Worm (Caenorhabditis elegans): ENCODE data around the gene bcat-1.

The bcat-1 gene

ce11 chrX:12899140-12899888 lies 22.0 kb downstream of the bcat-1 start:
- TF ChIP-seq hmg-4 (GFP tag; optimal IDR thresholded peaks at IDR 0.05) (no peak), tbx-11 (GFP tag; IDR thresholded peaks at IDR 0.05) (no peak), hnd-1 (tag; optimal IDR thresholded peaks at IDR 0.05) (no peak), flt-1 (GFP tag; IDR thresholded peaks at IDR 0.05) (no peak), F13C5.2 (tag; optimal IDR thresholded peaks at IDR 0.05) (no peak), B0310.2 (tag; optimal IDR thresholded peaks at IDR 0.05) (no peak), hmbx-1 (tag; optimal IDR thresholded peaks at IDR 0.05) (no peak), scrt-1 (GFP tag; IDR thresholded peaks at IDR 0.05) (no peak), tra-4 (tag; optimal IDR thresholded peaks at IDR 0.05) (no peak), aly-1 (tag; optimal IDR thresholded peaks at IDR 0.05) (no peak)

- peak; percentile 44 for TF ChIP-seq hmg-4 (GFP tag; optimal IDR thresholded peaks at IDR 0.05)
- TF ChIP-seq sea-1 (GFP tag; conservative IDR thresholded peaks at IDR 0.05), result no peak
These were observed 24.9 kb downstream of the bcat-1 start for ce11 chrX:12902057-12902652.

ce11 chrX:12903810-12904209 lies 26.5 kb downstream of the bcat-1 start:
- TF ChIP-seq F13C5.2 (tag; optimal IDR thresholded peaks at IDR 0.05) (peak; percentile 1), pes-1 (GFP tag; IDR thresholded peaks at IDR 0.05) (no peak)

ce11 chrX:12907502-12907901 lies 30.2 kb downstream of the bcat-1 start, which contains the start of gene pqn-18:
Gene pqn-18 (plus strand): TSS chrX:12907832.
- no peak for TF ChIP-seq F13C5.2 (tag; optimal IDR thresholded peaks at IDR 0.05)
- no peak for TF ChIP-seq ama-1 (optimal IDR thresholded peaks at IDR 0.05)
- TF ChIP-seq tbx-37 (GFP tag; conservative IDR thresholded peaks at IDR 0.05), result no peak
- no peak for TF ChIP-seq scrt-1 (GFP tag; IDR thresholded peaks at IDR 0.05)
- no peak for TF ChIP-seq ceh-13 (GFP tag; optimal IDR thresholded peaks at IDR 0.05)
- TF ChIP-seq B0310.2 (tag; optimal IDR thresholded peaks at IDR 0.05), result no peak
- TF ChIP-seq ets-7 (tag; optimal IDR thresholded peaks at IDR 0.05), result no peak
- TF ChIP-seq tra-4 (tag; optimal IDR thresholded peaks at IDR 0.05), result no peak
- TF ChIP-seq tbx-11 (GFP tag; IDR thresholded peaks at IDR 0.05), result no peak
- no peak for TF ChIP-seq flt-1 (GFP tag; IDR thresholded peaks at IDR 0.05)
- no peak for TF ChIP-seq pes-1 (GFP tag; IDR thresholded peaks at IDR 0.05)
- no peak for TF ChIP-seq aly-1 (tag; optimal IDR thresholded peaks at IDR 0.05)
- TF ChIP-seq hmg-4 (GFP tag; optimal IDR thresholded peaks at IDR 0.05), result no peak
- no peak for TF ChIP-seq hnd-1 (tag; optimal IDR thresholded peaks at IDR 0.05)
- no peak for TF ChIP-seq hmbx-1 (tag; optimal IDR thresholded peaks at IDR 0.05)
- no peak for TF ChIP-seq ceh-36 (tag; optimal IDR thresholded peaks at IDR 0.05)
- no peak for TF ChIP-seq sea-1 (GFP tag; conservative IDR thresholded peaks at IDR 0.05)

ce11 chrX:12908715-12909114 lies 31.4 kb downstream of the bcat-1 start:
- no peak for TF ChIP-seq hmg-4 (GFP tag; optimal IDR thresholded peaks at IDR 0.05)
- no peak for TF ChIP-seq ceh-36 (tag; optimal IDR thresholded peaks at IDR 0.05)
- TF ChIP-seq sea-1 (GFP tag; conservative IDR thresholded peaks at IDR 0.05), result no peak
- TF ChIP-seq tbx-11 (GFP tag; IDR thresholded peaks at IDR 0.05), result no peak
- TF ChIP-seq ets-7 (tag; optimal IDR thresholded peaks at IDR 0.05), result no peak
- no peak for TF ChIP-seq scrt-1 (GFP tag; IDR thresholded peaks at IDR 0.05)
- TF ChIP-seq F13C5.2 (tag; optimal IDR thresholded peaks at IDR 0.05), result no peak
- no peak for TF ChIP-seq ama-1 (optimal IDR thresholded peaks at IDR 0.05)
- no peak for TF ChIP-seq ceh-13 (GFP tag; optimal IDR thresholded peaks at IDR 0.05)
- no peak for TF ChIP-seq aly-1 (tag; optimal IDR thresholded peaks at IDR 0.05)
- no peak for TF ChIP-seq pes-1 (GFP tag; IDR thresholded peaks at IDR 0.05)
- TF ChIP-seq tra-4 (tag; optimal IDR thresholded peaks at IDR 0.05), result no peak
- TF ChIP-seq flt-1 (GFP tag; IDR thresholded peaks at IDR 0.05), result no peak
- no peak for TF ChIP-seq B0310.2 (tag; optimal IDR thresholded peaks at IDR 0.05)
- no peak for TF ChIP-seq hmbx-1 (tag; optimal IDR thresholded peaks at IDR 0.05)
- no peak for TF ChIP-seq tbx-37 (GFP tag; conservative IDR thresholded peaks at IDR 0.05)
- TF ChIP-seq hnd-1 (tag; optimal IDR thresholded peaks at IDR 0.05), result no peak

ce11 chrX:12909910-12910309 lies 32.6 kb downstream of the bcat-1 start:
- no peak for TF ChIP-seq hnd-1 (tag; optimal IDR thresholded peaks at IDR 0.05)
- no peak for TF ChIP-seq tra-4 (tag; optimal IDR thresholded peaks at IDR 0.05)
- TF ChIP-seq F13C5.2 (tag; optimal IDR thresholded peaks at IDR 0.05), result no peak
- no peak for TF ChIP-seq hmg-4 (GFP tag; optimal IDR thresholded peaks at IDR 0.05)
- TF ChIP-seq aly-1 (tag; optimal IDR thresholded peaks at IDR 0.05), result no peak
- no peak for TF ChIP-seq flt-1 (GFP tag; IDR thresholded peaks at IDR 0.05)
- TF ChIP-seq scrt-1 (GFP tag; IDR thresholded peaks at IDR 0.05), result no peak
- TF ChIP-seq ceh-36 (tag; optimal IDR thresholded peaks at IDR 0.05), result no peak
- TF ChIP-seq tbx-11 (GFP tag; IDR thresholded peaks at IDR 0.05), result no peak
- no peak for TF ChIP-seq B0310.2 (tag; optimal IDR thresholded peaks at IDR 0.05)
- TF ChIP-seq ets-7 (tag; optimal IDR thresholded peaks at IDR 0.05), result no peak
- TF ChIP-seq hmbx-1 (tag; optimal IDR thresholded peaks at IDR 0.05), result no peak
- no peak for TF ChIP-seq ama-1 (optimal IDR thresholded peaks at IDR 0.05)

- no peak for TF ChIP-seq flt-1 (GFP tag; IDR thresholded peaks at IDR 0.05)
- TF ChIP-seq sea-1 (GFP tag; conservative IDR thresholded peaks at IDR 0.05), result no peak
- no peak for TF ChIP-seq hnd-1 (tag; optimal IDR thresholded peaks at IDR 0.05)
- TF ChIP-seq B0310.2 (tag; optimal IDR thresholded peaks at IDR 0.05), result no peak
- no peak for TF ChIP-seq F13C5.2 (tag; optimal IDR thresholded peaks at IDR 0.05)
These were observed 34.0 kb downstream of the bcat-1 start for ce11 chrX:12911235-12911634.

- TF ChIP-seq tbx-11 (GFP tag; IDR thresholded peaks at IDR 0.05) (no peak), ama-1 (optimal IDR thresholded peaks at IDR 0.05) (no peak), F13C5.2 (tag; optimal IDR thresholded peaks at IDR 0.05) (no peak), hmg-4 (GFP tag; optimal IDR thresholded peaks at IDR 0.05) (no peak), B0310.2 (tag; optimal IDR thresholded peaks at IDR 0.05) (no peak), pes-1 (GFP tag; IDR thresholded peaks at IDR 0.05) (no peak), ceh-13 (GFP tag; optimal IDR thresholded peaks at IDR 0.05) (no peak), flt-1 (GFP tag; IDR thresholded peaks at IDR 0.05) (no peak), hnd-1 (tag; optimal IDR thresholded peaks at IDR 0.05) (no peak), sea-1 (GFP tag; conservative IDR thresholded peaks at IDR 0.05) (no peak), tbx-37 (GFP tag; conservative IDR thresholded peaks at IDR 0.05) (no peak), ceh-36 (tag; optimal IDR thresholded peaks at IDR 0.05) (no peak)
These were observed 35.2 kb downstream of the bcat-1 start for ce11 chrX:12912435-12912834.

Data from whole organism, early embryonic.